Worm (Caenorhabditis elegans): ENCODE data around the gene C17G10.6.
A peak's percentile ranks its signal among the peaks of the same experiment; 100 is the strongest.

DNA sequence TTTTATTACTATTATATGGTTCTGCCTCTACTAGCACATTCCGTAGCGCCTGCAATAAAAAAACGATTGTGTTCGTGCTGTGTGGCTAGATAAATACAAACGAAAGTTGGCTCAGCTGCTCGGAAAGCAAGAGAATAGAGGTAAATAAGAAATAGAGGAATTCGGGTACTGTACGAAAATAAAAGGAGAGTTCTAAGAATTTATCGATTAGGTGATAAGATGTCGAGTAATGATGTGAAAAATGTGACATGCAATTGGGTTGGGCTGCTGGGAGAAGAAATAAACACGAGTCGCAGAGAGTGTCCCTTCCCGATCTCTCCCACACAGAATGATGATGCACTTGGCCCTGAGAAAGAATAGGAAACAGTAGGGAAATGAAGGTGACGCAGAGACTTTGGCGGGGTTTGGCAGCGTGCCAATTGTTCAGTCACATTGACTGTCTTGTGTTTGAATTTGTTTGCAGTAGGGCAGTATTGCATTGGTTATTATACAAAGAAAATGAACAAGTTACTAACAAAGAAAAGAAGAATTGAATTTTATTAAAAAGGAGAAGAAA lies 9.6 kb downstream of the C17G10.6 start, which contains the start of gene cdc-14:
- TF ChIP-seq dao-5 (tag; optimal IDR thresholded peaks at IDR 0.05) (no peak), W03F9.2 (tag; optimal IDR thresholded peaks at IDR 0.05) (peak; percentile 57), him-1 (tag; optimal IDR thresholded peaks at IDR 0.05) (no peak)
